4 worm cellular contexts compared by ENCODE assay signal in the genomic region with DNA sequence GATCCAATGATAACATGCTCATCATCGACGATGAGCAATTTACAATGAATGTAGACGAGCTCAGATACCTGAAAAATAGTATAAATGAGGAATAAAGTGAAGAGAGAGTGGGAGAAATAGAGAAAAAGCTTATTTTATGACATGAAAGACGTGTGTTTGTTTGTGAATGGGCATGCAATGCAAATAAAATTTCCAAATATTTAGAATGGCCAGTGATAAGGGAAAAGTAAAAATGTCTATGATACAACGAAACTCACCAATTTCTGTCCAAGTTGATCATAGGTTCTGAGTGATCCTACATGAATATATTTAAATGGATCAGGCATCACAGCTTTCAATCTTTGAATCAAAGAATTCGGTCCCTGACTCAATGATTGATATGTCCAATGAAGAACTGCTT.
A peak's percentile ranks its signal among the peaks of the same experiment; 100 is the strongest.
TF ChIP-seq lines count a peak whose summit lies in the region.

No protein-coding gene starts in this region.

TF ChIP-seq in whole organism, L1 larva, 84 proteins besides CTCF, POLR2A, EP300 and RAD21:
- TF ChIP-seq tbx-2 (tag; optimal IDR thresholded peaks at IDR 0.05; lab: Kevin White, UChicago) (no peak), nhr-84 (tag; optimal IDR thresholded peaks at IDR 0.05; lab: Kevin White, UChicago) (no peak), elt-2 (tag; optimal IDR thresholded peaks at IDR 0.05; lab: Kevin White, UChicago) (peak; percentile 91), snpc-4 (tag; optimal IDR thresholded peaks at IDR 0.05; lab: Kevin White, UChicago) (no peak), sup-37 (GFP tag; optimal IDR thresholded peaks at IDR 0.05; lab: Kevin White, UChicago) (no peak)

TF ChIP-seq in whole organism, L2 larva, 48 proteins besides CTCF, POLR2A, EP300 and RAD21:
- TF ChIP-seq ceh-82 (tag; optimal IDR thresholded peaks at IDR 0.05; lab: Kevin White, UChicago) (no peak), nhr-12 (tag; optimal IDR thresholded peaks at IDR 0.05; lab: Kevin White, UChicago) (no peak), lin-11 (tag; optimal IDR thresholded peaks at IDR 0.05; lab: Kevin White, UChicago) (no peak), fos-1 (tag; optimal IDR thresholded peaks at IDR 0.05; lab: Kevin White, UChicago) (peak; percentile 46), nhr-129 (tag; optimal IDR thresholded peaks at IDR 0.05; lab: Kevin White, UChicago) (no peak)

TF ChIP-seq in whole organism, L3 larva, 47 proteins besides CTCF, POLR2A, EP300 and RAD21:
- TF ChIP-seq nhr-11 (tag; optimal IDR thresholded peaks at IDR 0.05; lab: Kevin White, UChicago): no peak
- no peak for TF ChIP-seq lin-39 (tag; optimal IDR thresholded peaks at IDR 0.05; lab: Kevin White, UChicago)
- TF ChIP-seq elt-2 (tag; optimal IDR thresholded peaks at IDR 0.05; lab: Kevin White, UChicago): peak; percentile 88
- TF ChIP-seq pqm-1 (tag; optimal IDR thresholded peaks at IDR 0.05; lab: Kevin White, UChicago): peak; percentile 13
- TF ChIP-seq pha-4 (tag; optimal IDR thresholded peaks at IDR 0.05; lab: Kevin White, UChicago): peak; percentile 52
- no peak for TF ChIP-seq fkh-10 (GFP tag; optimal IDR thresholded peaks at IDR 0.05; lab: Kevin White, UChicago)

TF ChIP-seq in whole organism, L4 larva, 104 proteins besides CTCF, POLR2A, EP300 and RAD21:
- TF ChIP-seq F49E8.2 (tag; optimal IDR thresholded peaks at IDR 0.05; lab: Kevin White, UChicago; ENCODE audit: borderline replicate concordance): no peak
- TF ChIP-seq vab-7 (GFP tag; IDR thresholded peaks at IDR 0.05; lab: Robert Waterston, UW): no peak
- no peak for TF ChIP-seq nhr-48 (tag; optimal IDR thresholded peaks at IDR 0.05; lab: Kevin White, UChicago)
- no peak for TF ChIP-seq spr-1 (tag; optimal IDR thresholded peaks at IDR 0.05; lab: Kevin White, UChicago)
- peak; percentile 19 for TF ChIP-seq pqm-1 (tag; optimal IDR thresholded peaks at IDR 0.05; lab: Kevin White, UChicago)
- no peak for TF ChIP-seq ceh-82 (tag; optimal IDR thresholded peaks at IDR 0.05; lab: Kevin White, UChicago)
- TF ChIP-seq mes-2 (tag; optimal IDR thresholded peaks at IDR 0.05; lab: Kevin White, UChicago; ENCODE audit: poor library complexity, severe bottlenecking): peak; percentile 25
- no peak for TF ChIP-seq zip-11 (GFP tag; IDR thresholded peaks at IDR 0.05; lab: Robert Waterston, UW)
- no peak for TF ChIP-seq nhr-76 (tag; optimal IDR thresholded peaks at IDR 0.05; lab: Kevin White, UChicago)
- TF ChIP-seq spr-3 (GFP tag; optimal IDR thresholded peaks at IDR 0.05; lab: Kevin White, UChicago): no peak
- TF ChIP-seq ZK546.5 (tag; optimal IDR thresholded peaks at IDR 0.05; lab: Kevin White, UChicago): no peak
- TF ChIP-seq dmd-6 (GFP tag; IDR thresholded peaks at IDR 0.05; lab: Robert Waterston, UW): no peak; the same call in 1 of the 2 replicates
- no peak for TF ChIP-seq fkh-10 (GFP tag; optimal IDR thresholded peaks at IDR 0.05; lab: Kevin White, UChicago)
- TF ChIP-seq daf-19 (GFP tag; conservative IDR thresholded peaks at IDR 0.05; lab: Robert Waterston, UW): no peak
- no peak for TF ChIP-seq daf-16 (GFP tag; optimal IDR thresholded peaks at IDR 0.05; lab: Kevin White, UChicago)
- peak; percentile 39 for TF ChIP-seq daf-16 (tag; optimal IDR thresholded peaks at IDR 0.05; lab: Kevin White, UChicago)
- TF ChIP-seq ceh-44 (GFP tag; IDR thresholded peaks at IDR 0.05; lab: Robert Waterston, UW): no peak
- no peak for TF ChIP-seq jun-1 (tag; optimal IDR thresholded peaks at IDR 0.05; lab: Kevin White, UChicago)
- TF ChIP-seq mep-1 (tag; optimal IDR thresholded peaks at IDR 0.05; lab: Kevin White, UChicago): no peak
- TF ChIP-seq dve-1 (tag; optimal IDR thresholded peaks at IDR 0.05; lab: Kevin White, UChicago; ENCODE audit: insufficient read depth): peak; percentile 33
- no peak for TF ChIP-seq ceh-62 (tag; optimal IDR thresholded peaks at IDR 0.05; lab: Kevin White, UChicago)
- no peak for TF ChIP-seq hif-1 (tag; optimal IDR thresholded peaks at IDR 0.05; lab: Kevin White, UChicago)
- no peak for TF ChIP-seq lsy-2 (tag; optimal IDR thresholded peaks at IDR 0.05; lab: Kevin White, UChicago)
- TF ChIP-seq nhr-41 (GFP tag; IDR thresholded peaks at IDR 0.05; lab: Robert Waterston, UW): no peak
- TF ChIP-seq zag-1 (tag; optimal IDR thresholded peaks at IDR 0.05; lab: Kevin White, UChicago): no peak
- no peak for TF ChIP-seq set-16 (GFP tag; IDR thresholded peaks at IDR 0.05; lab: Robert Waterston, UW)
- TF ChIP-seq lim-7 (GFP tag; IDR thresholded peaks at IDR 0.05; lab: Robert Waterston, UW): no peak
- peak; percentile 64 for TF ChIP-seq aha-1 (tag; lab: Kevin White, UChicago)
- TF ChIP-seq nhr-28 (tag; optimal IDR thresholded peaks at IDR 0.05; lab: Kevin White, UChicago): peak; percentile 15
